Fruit fly (Drosophila melanogaster): ENCODE measurements around the gene CG13310.

CG13310 gene

DNA sequence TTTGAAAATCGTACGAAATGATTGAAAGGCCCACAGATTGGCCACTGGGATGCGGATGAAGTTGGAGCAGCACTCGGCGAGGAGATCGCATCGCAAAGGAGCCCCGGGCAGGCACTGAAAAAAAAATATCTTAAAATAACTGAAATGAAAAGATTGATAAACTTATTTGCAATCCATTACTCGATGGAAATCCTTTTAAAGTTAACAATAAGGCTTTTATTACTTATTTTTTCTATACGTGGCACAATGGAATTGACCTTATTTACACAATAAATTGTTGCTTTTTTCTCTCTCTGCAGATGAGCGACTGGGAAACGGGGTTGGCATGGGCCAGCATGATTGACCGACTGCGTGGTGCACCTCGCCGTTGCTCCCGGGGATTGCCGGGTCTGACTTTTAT lies 49.1 kb downstream of the CG13310 start (continued):
- TF ChIP-seq lola (GFP tag; optimal IDR thresholded peaks at IDR 0.05) (no peak), CG17802 (tag; optimal IDR thresholded peaks at IDR 0.05) (no peak), CG14667 (GFP tag; IDR thresholded peaks at IDR 0.05) (no peak), CG4730 (GFP tag; IDR thresholded peaks at IDR 0.05) (peak; percentile 30; the same call in 1 of the 2 replicates), Jarid2 (GFP tag; optimal IDR thresholded peaks at IDR 0.05) (no peak), NFAT (GFP tag; IDR thresholded peaks at IDR 0.05) (no peak), CG15514 (GFP tag; optimal IDR thresholded peaks at IDR 0.05) (no peak), CG5953 (GFP tag; IDR thresholded peaks at IDR 0.05) (peak; percentile 67), run (tag; optimal IDR thresholded peaks at IDR 0.05) (peak; percentile 12), ems (GFP tag; optimal IDR thresholded peaks at IDR 0.05) (peak; percentile 6), ken (GFP tag; IDR thresholded peaks at IDR 0.05) (peak; percentile 67; the same call in 2 of the 3 replicates), CG5180 (GFP tag; optimal IDR thresholded peaks at IDR 0.05) (peak; percentile 34), CG31224 (GFP tag; IDR thresholded peaks at IDR 0.05) (no peak), CG17359 (tag; optimal IDR thresholded peaks at IDR 0.05) (peak; percentile 85), br (optimal IDR thresholded peaks at IDR 0.05) (no peak), CG7786 (GFP tag; optimal IDR thresholded peaks at IDR 0.05) (no peak), prd (optimal IDR thresholded peaks at IDR 0.05) (no peak), prd (GFP tag; IDR thresholded peaks at IDR 0.05) (peak; percentile 48; the same call in 1 of the 3 replicates), CG15696 (tag; optimal IDR thresholded peaks at IDR 0.05) (no peak), sug (tag; optimal IDR thresholded peaks at IDR 0.05) (no peak), CoRest (tag; optimal IDR thresholded peaks at IDR 0.05) (peak; percentile 53), CG9609 (GFP tag; optimal IDR thresholded peaks at IDR 0.05) (no peak), ttk (GFP tag; IDR thresholded peaks at IDR 0.05) (peak; percentile 70), CG11093 (GFP tag; IDR thresholded peaks at IDR 0.05) (peak; percentile 67; the same call in 2 of the 3 replicates), CG2120 (GFP tag; optimal IDR thresholded peaks at IDR 0.05) (no peak), CG3726 (GFP tag; IDR thresholded peaks at IDR 0.05) (no peak), unpg (GFP tag; optimal IDR thresholded peaks at IDR 0.05) (peak; percentile 62), Poxn (GFP tag; IDR thresholded peaks at IDR 0.05) (no peak), scrt (GFP tag; optimal IDR thresholded peaks at IDR 0.05) (peak; percentile 25), cwo (GFP tag; optimal IDR thresholded peaks at IDR 0.05) (no peak), ro (GFP tag; IDR thresholded peaks at IDR 0.05) (no peak), ssp (GFP tag; IDR thresholded peaks at IDR 0.05) (peak; percentile 44), Fer3 (tag; optimal IDR thresholded peaks at IDR 0.05) (peak; percentile 41), CG6854 (GFP tag; optimal IDR thresholded peaks at IDR 0.05) (no peak), HmgZ (tag; optimal IDR thresholded peaks at IDR 0.05) (no peak), CG14014 (GFP tag; IDR thresholded peaks at IDR 0.05) (0 out of 2 replicates have a peak, but pooled peaks have one; percentile 23), Rfx (GFP tag; IDR thresholded peaks at IDR 0.05) (no peak; the same call in 1 of the 2 replicates), zf30C (GFP tag; optimal IDR thresholded peaks at IDR 0.05) (no peak), wdn (GFP tag; IDR thresholded peaks at IDR 0.05) (no peak), exex (tag; optimal IDR thresholded peaks at IDR 0.05) (no peak), CG10267 (tag; optimal IDR thresholded peaks at IDR 0.05) (peak; percentile 41), Myb (GFP tag; optimal IDR thresholded peaks at IDR 0.05) (no peak), tna (GFP tag; IDR thresholded peaks at IDR 0.05; ENCODE audit: partially characterized antibody) (no peak), ara (GFP tag; IDR thresholded peaks at IDR 0.05) (peak; percentile 37; the same call in 1 of the 2 replicates), gt (GFP tag; IDR thresholded peaks at IDR 0.05) (no peak), Gug (GFP tag; IDR thresholded peaks at IDR 0.05) (0 out of 4 replicates have a peak, but pooled peaks have one; percentile 48), schlank (tag; optimal IDR thresholded peaks at IDR 0.05) (no peak), pros (GFP tag; optimal IDR thresholded peaks at IDR 0.05) (no peak), dati (GFP tag; IDR thresholded peaks at IDR 0.05) (no peak), CG12769 (tag; optimal IDR thresholded peaks at IDR 0.05) (no peak), CG15073 (GFP tag; optimal IDR thresholded peaks at IDR 0.05) (no peak), danr (GFP tag; IDR thresholded peaks at IDR 0.05) (no peak)

Measured in whole organism, embryonic.